Fruit fly (Drosophila melanogaster): ENCODE data around the gene Vps45.

Vps45 gene

DNA sequence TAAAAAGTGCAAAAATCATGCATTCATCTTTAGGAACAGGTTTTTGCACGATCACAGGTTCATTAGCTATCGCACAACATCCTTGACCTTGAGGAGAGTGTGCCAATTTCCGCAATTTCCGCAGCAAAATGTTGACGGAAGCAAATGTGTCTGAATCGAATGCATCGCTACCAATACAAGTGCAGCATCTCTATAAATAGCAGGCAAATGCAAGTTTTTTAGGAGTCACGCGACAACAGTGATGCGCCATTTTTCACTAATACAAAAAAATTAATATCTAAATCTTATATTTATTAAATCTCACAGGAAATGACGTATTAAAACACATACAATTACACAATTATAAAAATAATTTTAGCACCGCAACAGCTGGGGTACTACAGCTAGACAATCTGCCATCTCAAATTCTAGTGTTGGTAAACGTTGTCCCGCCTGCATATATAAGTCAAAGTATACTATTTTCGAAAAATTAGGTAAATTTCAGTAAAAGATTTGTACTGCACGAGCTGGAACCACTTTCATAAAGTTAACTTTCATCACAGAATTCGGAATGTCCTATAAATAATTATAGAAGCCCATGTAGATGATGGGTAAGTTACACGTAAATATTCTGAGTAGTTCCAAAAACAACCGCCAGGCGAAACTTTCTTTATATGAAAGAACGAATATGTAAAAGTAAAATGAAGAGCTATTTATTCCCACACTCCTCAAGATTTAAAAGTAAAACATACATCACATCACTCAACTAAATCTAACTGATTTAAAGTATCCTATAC lies 10.3 kb downstream of the Vps45 start, which contains the start of gene CG9399 (continued):
- TF ChIP-seq Met (GFP tag; optimal IDR thresholded peaks at IDR 0.05) = peak; percentile 96
- TF ChIP-seq esn (GFP tag; optimal IDR thresholded peaks at IDR 0.05) = peak; percentile 98
- TF ChIP-seq CG8119 (GFP tag; IDR thresholded peaks at IDR 0.05) = peak; percentile 97
- TF ChIP-seq CG6163 (GFP tag; IDR thresholded peaks at IDR 0.05) = peak; percentile 99
- peak; percentile 98 for TF ChIP-seq CG3919 (GFP tag; optimal IDR thresholded peaks at IDR 0.05)
- peak; percentile 97 for TF ChIP-seq Gug (GFP tag; IDR thresholded peaks at IDR 0.05)
- peak; percentile 98 for TF ChIP-seq acj6 (GFP tag; optimal IDR thresholded peaks at IDR 0.05)
- peak; percentile 91 for TF ChIP-seq spab (GFP tag; optimal IDR thresholded peaks at IDR 0.05)
- peak; percentile 96 for TF ChIP-seq Eip75B (GFP tag; optimal IDR thresholded peaks at IDR 0.05)
- peak; percentile 91 for TF ChIP-seq CG9139 (GFP tag; optimal IDR thresholded peaks at IDR 0.05)

DNA sequence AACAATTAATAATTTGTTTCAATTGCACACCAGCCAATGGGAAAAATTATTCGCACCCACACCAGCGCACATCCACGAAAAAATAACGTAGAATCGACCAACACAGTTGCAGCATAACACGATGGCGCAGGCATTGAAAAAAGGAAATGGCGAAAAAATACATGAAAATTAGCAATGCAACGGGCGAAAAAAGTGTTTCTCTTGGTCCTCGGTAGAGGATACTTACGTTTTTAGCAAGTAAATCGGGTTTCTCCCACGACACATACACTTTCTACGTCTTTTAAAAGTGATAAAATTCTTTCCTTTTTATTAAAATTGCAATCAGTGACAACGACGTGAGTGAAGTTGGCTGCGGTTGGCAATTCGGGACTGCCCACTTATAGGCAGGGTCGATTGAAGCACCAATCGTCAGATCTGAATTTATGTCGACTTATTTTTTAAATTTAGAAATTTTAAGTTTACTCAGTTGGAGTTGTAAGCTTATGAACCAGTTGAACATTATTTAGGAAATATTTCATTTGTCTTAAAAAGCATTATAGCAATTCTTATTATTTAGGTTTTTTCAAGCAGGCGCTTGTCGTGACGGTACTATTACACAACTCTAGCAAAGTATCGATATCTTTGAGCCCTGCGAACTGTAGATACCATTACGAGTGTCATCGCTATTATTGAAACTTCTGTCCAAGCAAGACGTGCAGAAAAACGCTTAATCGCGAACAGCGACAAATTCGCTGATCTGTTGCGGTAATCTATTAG lies 13.8 kb downstream of the Vps45 start, which contains the start of the genes Kap-alpha3 and Son:
Kap-alpha3 (minus strand) TSS at position 352 of the 756 bp plus-strand sequence.
Son (plus strand) TSS at position 661 of the 756 bp plus-strand sequence.
- peak; percentile 56 for TF ChIP-seq Lpt (GFP tag; optimal IDR thresholded peaks at IDR 0.05)
- peak; percentile 91 for TF ChIP-seq Hr39 (GFP tag; optimal IDR thresholded peaks at IDR 0.05)
- peak; percentile 78 for TF ChIP-seq CG3032 (tag; optimal IDR thresholded peaks at IDR 0.05)
- peak; percentile 74 for TF ChIP-seq CG11902 (GFP tag; optimal IDR thresholded peaks at IDR 0.05)
- peak; percentile 81 for TF ChIP-seq CG7368 (GFP tag; optimal IDR thresholded peaks at IDR 0.05)
- TF ChIP-seq vri (GFP tag; optimal IDR thresholded peaks at IDR 0.05) = peak; percentile 91
- peak; percentile 84 for TF ChIP-seq eg (GFP tag; IDR thresholded peaks at IDR 0.05)
- peak; percentile 88 for TF ChIP-seq topi (GFP tag; optimal IDR thresholded peaks at IDR 0.05)
- TF ChIP-seq CG8119 (GFP tag; IDR thresholded peaks at IDR 0.05) = 0 out of 3 replicates have a peak, but pooled peaks have one; percentile 41
- TF ChIP-seq svp (GFP tag) = no peak
- peak; percentile 78 for TF ChIP-seq CG16779 (tag; optimal IDR thresholded peaks at IDR 0.05)
- no peak for TF ChIP-seq Eip93F (GFP tag; optimal IDR thresholded peaks at IDR 0.05)
- TF ChIP-seq CG6792 (GFP tag; optimal IDR thresholded peaks at IDR 0.05) = peak; percentile 79
- TF ChIP-seq Met (GFP tag; optimal IDR thresholded peaks at IDR 0.05) = peak; percentile 89
- peak; percentile 70 to 82 for TF ChIP-seq salr (GFP tag; optimal IDR thresholded peaks at IDR 0.05)
- TF ChIP-seq CG6163 (GFP tag; IDR thresholded peaks at IDR 0.05) = peak; percentile 85
- TF ChIP-seq CG9139 (GFP tag; optimal IDR thresholded peaks at IDR 0.05) = peak; percentile 83
- TF ChIP-seq Hr38 (GFP tag; optimal IDR thresholded peaks at IDR 0.05) = peak; percentile 9
- TF ChIP-seq CG31627 (GFP tag; optimal IDR thresholded peaks at IDR 0.05) = peak; percentile 93
- TF ChIP-seq CG11762 (GFP tag; optimal IDR thresholded peaks at IDR 0.05; ENCODE audit: insufficient read depth) = peak; percentile 70
- peak; percentile 81 for TF ChIP-seq Blimp-1 (GFP tag; optimal IDR thresholded peaks at IDR 0.05)
- TF ChIP-seq CG32006 (GFP tag; optimal IDR thresholded peaks at IDR 0.05) = peak; percentile 79
- peak; percentile 81 for TF ChIP-seq fkh (GFP tag; optimal IDR thresholded peaks at IDR 0.05)
- 0 out of 2 replicates have a peak, but pooled peaks have one; percentile 21 for TF ChIP-seq CG15336 (GFP tag; IDR thresholded peaks at IDR 0.05)
- peak; percentile 75 for TF ChIP-seq CG10669 (GFP tag; optimal IDR thresholded peaks at IDR 0.05)
- peak; percentile 63 for TF ChIP-seq dac (GFP tag; optimal IDR thresholded peaks at IDR 0.05)
- TF ChIP-seq Smox (GFP tag; optimal IDR thresholded peaks at IDR 0.05) = peak; percentile 84
- TF ChIP-seq ss (GFP tag; optimal IDR thresholded peaks at IDR 0.05) = peak; percentile 67 to 91
- TF ChIP-seq CG11294 (GFP tag; IDR thresholded peaks at IDR 0.05) = peak; percentile 56; the same call in 1 of the 2 replicates
- TF ChIP-seq achi (GFP tag; optimal IDR thresholded peaks at IDR 0.05) = peak; percentile 84
- peak; percentile 84 for TF ChIP-seq Ets21C (GFP tag; optimal IDR thresholded peaks at IDR 0.05)
- peak; percentile 94 for TF ChIP-seq esn (GFP tag; optimal IDR thresholded peaks at IDR 0.05)
- peak; percentile 88 for TF ChIP-seq pdm3 (GFP tag; optimal IDR thresholded peaks at IDR 0.05)
- peak; percentile 76 for TF ChIP-seq Sox15 (GFP tag; optimal IDR thresholded peaks at IDR 0.05)
- peak; percentile 91 for TF ChIP-seq cyc (GFP tag; optimal IDR thresholded peaks at IDR 0.05)
- peak; percentile 53 for TF ChIP-seq CG4318 (GFP tag; optimal IDR thresholded peaks at IDR 0.05)
- TF ChIP-seq lz (GFP tag; optimal IDR thresholded peaks at IDR 0.05) = peak; percentile 91
- TF ChIP-seq fd59A (GFP tag; optimal IDR thresholded peaks at IDR 0.05) = peak; percentile 69
- peak; percentile 83 for TF ChIP-seq net (GFP tag; optimal IDR thresholded peaks at IDR 0.05)
- peak; percentile 69 for TF ChIP-seq Ets96B (tag; optimal IDR thresholded peaks at IDR 0.05)
- peak; percentile 40 for TF ChIP-seq CG6276 (GFP tag; optimal IDR thresholded peaks at IDR 0.05)
- peak; percentile 90 for TF ChIP-seq Eip75B (GFP tag; optimal IDR thresholded peaks at IDR 0.05)

Measured in whole organism, prepupa.